Worm (Caenorhabditis elegans) whole organism, L4 larva: ENCODE data around the gene hsp-16.41.

Experiments used
- D1046.2 ChIP-seq: fragments of 200-800 bp; sonication (Bioruptor generic); IDR thresholded peaks from 2 replicates; pipeline ENCODE4 v1.3.6; 2022; ENCODE audit warnings: missing genetic modification characterization, missing compliant biosample characterization
- F37D6.2 ChIP-seq: sonication (generic microtip); optimal IDR thresholded peaks from 2 replicates; lab custom pipeline; 2016; ENCODE audit warnings: mild to moderate bottlenecking, missing genetic modification characterization, missing compliant biosample characterization
- F49E8.2 ChIP-seq: sonication (generic microtip); optimal IDR thresholded peaks from 2 replicates; lab custom pipeline; 2016; ENCODE audit warnings: missing compliant biosample characterization, mild to moderate bottlenecking, missing genetic modification characterization, borderline replicate concordance
- T20F7.1 ChIP-seq: fragments of 200-800 bp; sonication (Bioruptor generic); optimal IDR thresholded peaks from 2 replicates; lab custom pipeline; 2018; ENCODE audit warnings: mild to moderate bottlenecking, missing genetic modification characterization, missing compliant biosample characterization
- Y5F2A.4 ChIP-seq: fragments of 200-800 bp; sonication (Bioruptor generic); optimal IDR thresholded peaks from 2 replicates; lab custom pipeline; 2018; ENCODE audit warnings: mild to moderate bottlenecking, missing genetic modification characterization, missing compliant biosample characterization
- Y75B8A.6 ChIP-seq: fragments of 200-800 bp; sonication (Bioruptor generic); IDR thresholded peaks from 2 replicates; pipeline ENCODE4 v1.3.6; 2022; ENCODE audit warnings: missing genetic modification reagents, missing genetic modification characterization, missing compliant biosample characterization
- aha-1 ChIP-seq: fragments of 150-350 bp; peaks from one replicate; lab custom pipeline; 2014; ENCODE audit warnings: missing biosample characterization, missing genetic modification characterization
- attf-4 ChIP-seq: sonication (generic microtip); optimal IDR thresholded peaks from 3 replicates; lab custom pipeline; 2017; ENCODE audit warnings: missing biosample characterization, missing genetic modification characterization
- ceh-32 ChIP-seq: sonication (generic microtip); optimal IDR thresholded peaks from 2 replicates; lab custom pipeline; 2016; ENCODE audit warnings: mild to moderate bottlenecking, missing genetic modification characterization, missing compliant biosample characterization; ENCODE audit not compliant: poor library complexity
- ceh-44 ChIP-seq: fragments of 200-800 bp; sonication (Bioruptor generic); IDR thresholded peaks from 2 replicates; pipeline ENCODE4 v1.3.6; 2022; ENCODE audit warnings: missing genetic modification reagents, missing genetic modification characterization, missing compliant biosample characterization
- ceh-82 ChIP-seq: sonication (generic microtip); optimal IDR thresholded peaks from 2 replicates; lab custom pipeline; 2017; ENCODE audit warnings: missing biosample characterization, missing genetic modification characterization
- ces-1 ChIP-seq: fragments of 150-350 bp; sonication (generic microtip); optimal IDR thresholded peaks from 4 replicates; lab custom pipeline; 2014; ENCODE audit warnings: missing biosample characterization, missing genetic modification reagents, missing genetic modification characterization
- ctbp-1 ChIP-seq: fragments of 200-800 bp; sonication (Bioruptor generic); IDR thresholded peaks from 2 replicates; pipeline ENCODE4 v1.3.6; 2022; ENCODE audit warnings: missing genetic modification reagents, missing genetic modification characterization, missing compliant biosample characterization
- daf-16 ChIP-seq, 3 experiments: sonication (generic microtip); optimal IDR thresholded peaks; 2 replicates each; lab custom pipeline; 2016 to 2017; ENCODE audit warnings: missing genetic modification characterization in 3 of 3, missing genetic modification reagents in 3 of 3, mild to moderate bottlenecking in 2 of 3, missing compliant biosample characterization in 2 of 3, missing biosample characterization in 1 of 3, moderate library complexity in 1 of 3
- dmd-9 ChIP-seq: fragments of 200-800 bp; sonication (Bioruptor generic); IDR thresholded peaks from 2 replicates; pipeline ENCODE4 v1.3.6; 2022; ENCODE audit warnings: missing genetic modification reagents, missing genetic modification characterization, missing compliant biosample characterization
- duxl-1 ChIP-seq: sonication (generic microtip); optimal IDR thresholded peaks from 2 replicates; lab custom pipeline; 2016; ENCODE audit warnings: mild to moderate bottlenecking, missing genetic modification characterization, moderate library complexity, missing compliant biosample characterization; ENCODE audit not compliant: poor library complexity
- dve-1 ChIP-seq: sonication (generic microtip); optimal IDR thresholded peaks from 2 replicates; lab custom pipeline; 2017; ENCODE audit warnings: antibody characterized with exemption, mild to moderate bottlenecking, missing genetic modification characterization, missing compliant biosample characterization; ENCODE audit not compliant: insufficient read depth
- fkh-10 ChIP-seq: fragments of 150-350 bp; optimal IDR thresholded peaks from 2 replicates; lab custom pipeline; 2014; ENCODE audit warnings: missing biosample characterization, missing genetic modification reagents, missing genetic modification characterization
- fos-1 ChIP-seq: fragments of 150-350 bp; optimal IDR thresholded peaks from 2 replicates; lab custom pipeline; 2014; ENCODE audit warnings: missing biosample characterization, missing genetic modification characterization
- hif-1 ChIP-seq, 2 experiments: sonication (generic microtip); optimal IDR thresholded peaks; 2 replicates each; lab custom pipeline; 2016 to 2017; ENCODE audit warnings: missing compliant biosample characterization in 2 of 2, missing genetic modification characterization in 2 of 2, missing genetic modification reagents in 2 of 2, missing genotype in 2 of 2, mild to moderate bottlenecking in 1 of 2
- hlh-11 ChIP-seq: fragments of 200-800 bp; sonication (Bioruptor generic); optimal IDR thresholded peaks from 2 replicates; lab custom pipeline; 2018; ENCODE audit warnings: mild to moderate bottlenecking, missing genetic modification characterization, missing compliant biosample characterization
- hlh-30 ChIP-seq: sonication (generic microtip); optimal IDR thresholded peaks from 2 replicates; lab custom pipeline; 2017; ENCODE audit warnings: antibody characterized with exemption, mild to moderate bottlenecking, missing genetic modification characterization, missing compliant biosample characterization; ENCODE audit not compliant: insufficient read depth
- jun-1 ChIP-seq: fragments of 150-350 bp; optimal IDR thresholded peaks from 2 replicates; lab custom pipeline; 2014; ENCODE audit warnings: missing biosample characterization, missing genetic modification reagents, missing genetic modification characterization
- lim-7 ChIP-seq: fragments of 200-800 bp; sonication (Bioruptor generic); IDR thresholded peaks from 2 replicates; pipeline ENCODE4 v1.3.6; 2022; ENCODE audit warnings: missing genetic modification characterization, missing compliant biosample characterization
- lin-39 ChIP-seq: fragments of 150-350 bp; optimal IDR thresholded peaks from 2 replicates; lab custom pipeline; 2014; ENCODE audit warnings: missing biosample characterization, missing genetic modification reagents, missing genetic modification characterization
- lsy-2 ChIP-seq, 2 experiments: fragments of 150-350 bp in 1 of 2; sonication (generic microtip) in 1 of 2; optimal IDR thresholded peaks; 2 replicates each; lab custom pipeline; 2014 to 2017; ENCODE audit warnings: missing biosample characterization in 2 of 2, missing genetic modification characterization in 2 of 2
- madf-5 ChIP-seq, 2 experiments: fragments of 200-800 bp; sonication (Bioruptor generic); IDR thresholded peaks; 2 replicates each; pipeline ENCODE4 v1.3.6; 2022; ENCODE audit warnings: missing compliant biosample characterization in 2 of 2, missing genetic modification characterization in 2 of 2
- madf-9 ChIP-seq: fragments of 200-800 bp; sonication (Bioruptor generic); conservative IDR thresholded peaks from 2 replicates; pipeline ENCODE4 v1.3.6; 2022; ENCODE audit warnings: missing genetic modification reagents, missing genetic modification characterization, missing compliant biosample characterization
- mdt-29 ChIP-seq: fragments of 200-800 bp; sonication (Bioruptor generic); IDR thresholded peaks from 2 replicates; pipeline ENCODE4 v1.3.6; 2022; ENCODE audit warnings: missing genetic modification reagents, missing genetic modification characterization, missing compliant biosample characterization
- mes-2 ChIP-seq: sonication (generic microtip); optimal IDR thresholded peaks from 2 replicates; lab custom pipeline; 2016; ENCODE audit warnings: missing genotype, mild to moderate bottlenecking, missing genetic modification characterization, missing compliant biosample characterization; ENCODE audit not compliant: poor library complexity, severe bottlenecking
- nhr-102 ChIP-seq: sonication (generic microtip); optimal IDR thresholded peaks from 2 replicates; lab custom pipeline; 2016; ENCODE audit warnings: mild to moderate bottlenecking, missing genetic modification characterization, moderate library complexity, missing compliant biosample characterization
- nhr-111 ChIP-seq: fragments of 200-800 bp; sonication (Bioruptor generic); optimal IDR thresholded peaks from 2 replicates; lab custom pipeline; 2018; ENCODE audit warnings: mild to moderate bottlenecking, missing genetic modification characterization, missing compliant biosample characterization
- nhr-41 ChIP-seq: fragments of 200-800 bp; sonication (Bioruptor generic); IDR thresholded peaks from 2 replicates; pipeline ENCODE4 v1.3.6; 2022; ENCODE audit warnings: missing genetic modification reagents, missing genetic modification characterization, missing compliant biosample characterization
- nhr-76 ChIP-seq: fragments of 150-350 bp; optimal IDR thresholded peaks from 2 replicates; lab custom pipeline; 2014; ENCODE audit warnings: missing biosample characterization, missing genetic modification characterization
- pqm-1 ChIP-seq: sonication (generic microtip); optimal IDR thresholded peaks from 2 replicates; lab custom pipeline; 2017; ENCODE audit warnings: missing biosample characterization, missing genetic modification characterization
- sdz-12 ChIP-seq: fragments of 200-800 bp; sonication (Bioruptor generic); optimal IDR thresholded peaks from 2 replicates; lab custom pipeline; 2018; ENCODE audit warnings: mild to moderate bottlenecking, missing genetic modification characterization, missing compliant biosample characterization
- set-16 ChIP-seq: fragments of 200-800 bp; sonication (Bioruptor generic); IDR thresholded peaks from 2 replicates; pipeline ENCODE4 v1.3.6; 2022; ENCODE audit warnings: missing genetic modification reagents, missing genetic modification characterization, missing compliant biosample characterization
- spr-1 ChIP-seq: sonication (generic microtip); optimal IDR thresholded peaks from 2 replicates; lab custom pipeline; 2016; ENCODE audit warnings: mild to moderate bottlenecking, missing genetic modification characterization, missing compliant biosample characterization
- tag-97 ChIP-seq: fragments of 200-800 bp; sonication (Bioruptor generic); IDR thresholded peaks from 2 replicates; pipeline ENCODE4 v1.3.6; 2022; ENCODE audit warnings: missing genetic modification characterization, missing compliant biosample characterization
- unc-39 ChIP-seq: sonication (generic microtip); optimal IDR thresholded peaks from 2 replicates; lab custom pipeline; 2017; ENCODE audit warnings: missing biosample characterization, missing genetic modification characterization
- zfp-2 ChIP-seq: sonication (generic microtip); optimal IDR thresholded peaks from 2 replicates; lab custom pipeline; 2016; ENCODE audit warnings: mild to moderate bottlenecking, missing genetic modification characterization, missing compliant biosample characterization
- zfp-3 ChIP-seq: fragments of 200-800 bp; sonication (Bioruptor generic); conservative IDR thresholded peaks from 2 replicates; pipeline ENCODE4 v1.3.6; 2022; ENCODE audit warnings: missing genetic modification reagents, missing genetic modification characterization, missing compliant biosample characterization
- zip-2 ChIP-seq: fragments of 150-350 bp; optimal IDR thresholded peaks from 2 replicates; lab custom pipeline; 2014; ENCODE audit warnings: missing biosample characterization, missing genetic modification characterization

Gene hsp-16.41

DNA sequence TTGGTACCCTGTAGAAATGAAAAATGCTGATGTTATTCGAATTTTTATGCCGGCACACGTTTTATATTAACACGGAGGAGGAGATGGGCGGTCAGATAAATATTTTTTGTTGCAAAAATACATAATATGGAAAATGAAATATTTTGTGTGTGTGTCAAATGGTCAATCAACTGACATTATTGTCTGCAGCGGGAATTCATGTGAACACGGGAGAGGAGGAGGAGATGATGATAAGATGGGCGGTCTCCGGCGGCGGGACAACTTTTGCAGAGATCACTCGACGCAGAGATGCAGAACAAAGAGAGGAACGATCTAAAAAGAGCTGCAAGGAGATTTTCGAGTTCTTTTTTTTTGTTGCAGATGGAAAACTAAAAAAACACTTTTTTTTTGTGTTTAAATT is 33.3 kb upstream of the hsp-16.41 start, which contains the start of gene dhs-13 (continued):
- TF ChIP-seq F49E8.2 (tag; lab: Kevin White, UChicago) (no peak), ctbp-1 (no peak), fkh-10 (no peak), jun-1 (tag; lab: Kevin White, UChicago) (no peak), ceh-44 (no peak), nhr-76 (tag; lab: Kevin White, UChicago) (no peak), F37D6.2 (no peak), ceh-82 (tag; lab: Kevin White, UChicago) (no peak), sdz-12 (GFP tag; lab: Kevin White, UChicago) (no peak), nhr-111 (GFP tag; lab: Kevin White, UChicago) (no peak), lim-7 (GFP tag; lab: Robert Waterston, UW) (no peak), ceh-32 (tag; lab: Kevin White, UChicago) (no peak), D1046.2 (GFP tag; lab: Robert Waterston, UW) (no peak), spr-1 (tag; lab: Kevin White, UChicago) (no peak), Y5F2A.4 (GFP tag; lab: Kevin White, UChicago) (no peak), set-16 (GFP tag; lab: Robert Waterston, UW) (no peak), attf-4 (tag; lab: Kevin White, UChicago) (no peak), dve-1 (peak; percentile 46), zfp-3 (GFP tag; lab: Robert Waterston, UW) (no peak), lin-39 (no peak), unc-39 (tag; lab: Kevin White, UChicago) (no peak), nhr-41 (GFP tag; lab: Robert Waterston, UW) (no peak), ces-1 (GFP tag; lab: Kevin White, UChicago) (no peak), duxl-1 (tag; lab: Kevin White, UChicago) (no peak), nhr-102 (tag; lab: Kevin White, UChicago) (no peak), hlh-30 (tag; lab: Kevin White, UChicago) (peak; percentile 93), fos-1 (tag; lab: Kevin White, UChicago) (no peak), T20F7.1 (GFP tag; lab: Kevin White, UChicago) (no peak), dmd-9 (GFP tag; lab: Robert Waterston, UW) (no peak), zip-2 (tag; lab: Kevin White, UChicago) (no peak), madf-9 (no peak), hif-1 (tag; optimal IDR thresholded peaks at IDR 0.05; lab: Kevin White, UChicago) (no peak), hlh-11 (peak; percentile 83), daf-16 (GFP tag; optimal IDR thresholded peaks at IDR 0.05; lab: Kevin White, UChicago) (peak in 1 of 2 experiments; percentile 28), daf-16 (tag; optimal IDR thresholded peaks at IDR 0.05; lab: Kevin White, UChicago) (peak; percentile 4), zfp-2 (tag; lab: Kevin White, UChicago) (no peak), tag-97 (GFP tag; lab: Robert Waterston, UW) (no peak), pqm-1 (tag; lab: Kevin White, UChicago) (peak; percentile 27), mdt-29 (GFP tag; lab: Robert Waterston, UW) (no peak)

DNA sequence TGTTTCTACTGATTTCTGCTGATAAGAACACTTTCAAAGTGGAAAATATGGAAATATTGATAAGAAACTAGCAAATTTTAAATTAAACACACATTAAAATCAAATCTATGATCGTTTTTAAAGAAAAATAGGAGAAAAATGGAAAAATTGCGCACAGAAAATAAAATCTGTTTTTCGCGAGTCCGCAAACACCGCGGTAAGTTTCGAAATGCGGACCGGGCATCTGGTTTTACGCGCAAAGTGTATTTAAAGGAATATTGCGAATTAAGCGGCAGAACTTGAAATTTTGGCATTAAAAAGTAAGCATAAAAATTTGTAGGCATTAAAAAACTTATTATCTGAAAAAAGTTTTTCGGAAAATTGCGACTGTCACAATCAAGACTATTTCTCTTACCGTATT is 31.9 kb upstream of the hsp-16.41 start:
- peak in 1 of 2 experiments; percentile 14 for TF ChIP-seq lsy-2 (tag; optimal IDR thresholded peaks at IDR 0.05; lab: Kevin White, UChicago)
- TF ChIP-seq mes-2, result peak; percentile 18
- TF ChIP-seq Y75B8A.6, result no peak
- peak; percentile 39 for TF ChIP-seq aha-1 (tag; lab: Kevin White, UChicago)
- TF ChIP-seq dve-1, result peak; percentile 3
- peak; percentile 18 for TF ChIP-seq hlh-30 (tag; lab: Kevin White, UChicago)
- TF ChIP-seq madf-5 (GFP tag; IDR thresholded peaks at IDR 0.05; lab: Robert Waterston, UW), result no peak
